Worm (Caenorhabditis elegans) whole organism, L2 larva: Measurements from ENCODE around the gene K10C2.14.

Experiments used
- C34F6.9 ChIP-seq: fragments of 150-350 bp; optimal IDR thresholded peaks from 2 replicates; lab custom pipeline; 2014; ENCODE audit warnings: missing biosample characterization, missing genetic modification characterization
- F13H6.1 ChIP-seq: sonication (generic microtip); optimal IDR thresholded peaks from 2 replicates; lab custom pipeline; 2016; ENCODE audit warnings: missing genetic modification characterization, missing compliant biosample characterization
- R02D3.7 ChIP-seq: fragments of 150-350 bp; optimal IDR thresholded peaks from 2 replicates; lab custom pipeline; 2014; ENCODE audit warnings: missing biosample characterization, missing genetic modification characterization
- Y55F3AM.14 ChIP-seq: fragments of 200-800 bp; sonication (Bioruptor generic); optimal IDR thresholded peaks from 2 replicates; lab custom pipeline; 2018; ENCODE audit warnings: mild to moderate bottlenecking, missing genetic modification characterization, missing compliant biosample characterization
- aly-2 ChIP-seq: fragments of 150-350 bp; optimal IDR thresholded peaks from 2 replicates; lab custom pipeline; 2014; ENCODE audit warnings: missing biosample characterization, missing genetic modification characterization
- ama-1 ChIP-seq: fragments of 150-350 bp; optimal IDR thresholded peaks from 2 replicates; lab custom pipeline; 2018; ENCODE audit warnings: inconsistent platforms
- ceh-16 ChIP-seq: fragments of 150-350 bp; optimal IDR thresholded peaks from 2 replicates; lab custom pipeline; 2014; ENCODE audit warnings: missing biosample characterization, missing genetic modification characterization
- ceh-82 ChIP-seq: fragments of 150-350 bp; optimal IDR thresholded peaks from 2 replicates; lab custom pipeline; 2014; ENCODE audit warnings: missing biosample characterization, missing genetic modification characterization
- crh-2 ChIP-seq: sonication (generic microtip); optimal IDR thresholded peaks from 2 replicates; lab custom pipeline; 2017; ENCODE audit warnings: missing biosample characterization, missing genetic modification characterization
- egl-27 ChIP-seq: sonication (generic microtip); optimal IDR thresholded peaks from 3 replicates; lab custom pipeline; 2017; ENCODE audit warnings: missing biosample characterization, missing genetic modification reagents, missing genetic modification characterization
- elt-1 ChIP-seq: fragments of 150-350 bp; optimal IDR thresholded peaks from 2 replicates; lab custom pipeline; 2014; ENCODE audit warnings: missing biosample characterization, missing genetic modification characterization
- gmeb-1 ChIP-seq: fragments of 150-350 bp; optimal IDR thresholded peaks from 2 replicates; lab custom pipeline; 2014; ENCODE audit warnings: missing biosample characterization, missing genetic modification characterization
- lsy-2 ChIP-seq, 2 experiments: fragments of 150-350 bp in 1 of 2; sonication (generic microtip) in 1 of 2; optimal IDR thresholded peaks; 2 replicates each; lab custom pipeline; 2014 to 2017; ENCODE audit warnings: missing biosample characterization in 2 of 2, missing genetic modification characterization in 2 of 2
- mab-5 ChIP-seq: fragments of 150-350 bp; optimal IDR thresholded peaks from 2 replicates; lab custom pipeline; 2014; ENCODE audit warnings: missing biosample characterization, missing genetic modification characterization
- mbf-1 ChIP-seq: sonication (generic microtip); optimal IDR thresholded peaks from 2 replicates; lab custom pipeline; 2017; ENCODE audit warnings: missing biosample characterization, missing genetic modification characterization
- nhr-12 ChIP-seq: fragments of 150-350 bp; optimal IDR thresholded peaks from 2 replicates; lab custom pipeline; 2014; ENCODE audit warnings: missing biosample characterization, missing genetic modification characterization
- nhr-129 ChIP-seq: fragments of 150-350 bp; optimal IDR thresholded peaks from 2 replicates; lab custom pipeline; 2014; ENCODE audit warnings: missing biosample characterization, missing genetic modification characterization
- nhr-25 ChIP-seq: fragments of 150-350 bp; sonication (generic microtip); optimal IDR thresholded peaks from 3 replicates; lab custom pipeline; 2014; ENCODE audit warnings: missing biosample characterization, missing genetic modification characterization
- nhr-6 ChIP-seq: fragments of 150-350 bp; optimal IDR thresholded peaks from 2 replicates; lab custom pipeline; 2014; ENCODE audit warnings: missing biosample characterization, missing genetic modification characterization
- peb-1 ChIP-seq: fragments of 150-350 bp; optimal IDR thresholded peaks from 2 replicates; lab custom pipeline; 2014; ENCODE audit warnings: missing biosample characterization, missing genetic modification characterization
- sem-4 ChIP-seq: fragments of 150-350 bp; optimal IDR thresholded peaks from 2 replicates; lab custom pipeline; 2014; ENCODE audit warnings: missing biosample characterization, missing genetic modification reagents, missing genetic modification characterization
- skn-1 ChIP-seq: sonication (generic microtip); optimal IDR thresholded peaks from 2 replicates; lab custom pipeline; 2017; ENCODE audit warnings: missing biosample characterization, missing genetic modification characterization
- sma-3 ChIP-seq: sonication (generic microtip); optimal IDR thresholded peaks from 2 replicates; lab custom pipeline; 2016; ENCODE audit warnings: missing genetic modification reagents, missing genetic modification characterization, missing compliant biosample characterization
- snpc-4 ChIP-seq: fragments of 150-350 bp; optimal IDR thresholded peaks from 2 replicates; lab custom pipeline; 2014; ENCODE audit warnings: missing biosample characterization, missing genetic modification characterization
- unc-39 ChIP-seq: fragments of 150-350 bp; optimal IDR thresholded peaks from 2 replicates; lab custom pipeline; 2014; ENCODE audit warnings: missing biosample characterization, missing genetic modification characterization
- unc-55 ChIP-seq: fragments of 150-350 bp; sonication (generic microtip); optimal IDR thresholded peaks from 3 replicates; lab custom pipeline; 2014; ENCODE audit warnings: missing biosample characterization, missing genetic modification reagents, missing genetic modification characterization
- unc-62 ChIP-seq: fragments of 150-350 bp; optimal IDR thresholded peaks from 2 replicates; lab custom pipeline; 2014; ENCODE audit warnings: missing biosample characterization, missing genetic modification reagents, missing genetic modification characterization
- zag-1 ChIP-seq: fragments of 150-350 bp; optimal IDR thresholded peaks from 2 replicates; lab custom pipeline; 2014; ENCODE audit warnings: missing biosample characterization, missing genetic modification characterization
- ztf-1 ChIP-seq: fragments of 200-800 bp; sonication (Bioruptor generic); conservative IDR thresholded peaks from 2 replicates; pipeline ENCODE4 v1.3.6; 2022; ENCODE audit warnings: missing genetic modification characterization, missing compliant biosample characterization
- ztf-11 ChIP-seq: sonication (generic microtip); optimal IDR thresholded peaks from 2 replicates; lab custom pipeline; 2017; ENCODE audit warnings: missing biosample characterization, missing genetic modification characterization

The K10C2.14 gene

ce11 chrX:6405905-6406304, 34.5 kb downstream of the K10C2.14 start:
- TF ChIP-seq egl-27 (tag; lab: Kevin White, UChicago), result no peak
- no peak for TF ChIP-seq elt-1
- TF ChIP-seq Y55F3AM.14 (GFP tag; lab: Kevin White, UChicago), result no peak
- TF ChIP-seq peb-1 (tag; lab: Kevin White, UChicago), result no peak
- no peak for TF ChIP-seq sma-3 (GFP tag; lab: Kevin White, UChicago)
- no peak for TF ChIP-seq mab-5 (tag; lab: Kevin White, UChicago)
- no peak for TF ChIP-seq ama-1 (lab: Kevin White, UChicago)
- TF ChIP-seq nhr-12, result no peak
- no peak for TF ChIP-seq nhr-6 (tag; lab: Kevin White, UChicago)
- TF ChIP-seq zag-1, result no peak
- no peak for TF ChIP-seq snpc-4 (tag; lab: Kevin White, UChicago)
- TF ChIP-seq R02D3.7 (tag; lab: Kevin White, UChicago), result no peak
- TF ChIP-seq sem-4 (tag; lab: Kevin White, UChicago), result no peak

- no peak for TF ChIP-seq gmeb-1 (tag; lab: Kevin White, UChicago)
- no peak for TF ChIP-seq ztf-1 (GFP tag; lab: Robert Waterston, UW)
- TF ChIP-seq Y55F3AM.14 (GFP tag; lab: Kevin White, UChicago), result no peak
- no peak for TF ChIP-seq mbf-1 (tag; lab: Kevin White, UChicago)
- TF ChIP-seq ceh-82 (tag; lab: Kevin White, UChicago), result no peak
- no peak for TF ChIP-seq C34F6.9 (tag; lab: Kevin White, UChicago)
- TF ChIP-seq crh-2 (tag; lab: Kevin White, UChicago), result no peak
- TF ChIP-seq snpc-4 (tag; lab: Kevin White, UChicago), result no peak
- no peak for TF ChIP-seq lsy-2 (tag; optimal IDR thresholded peaks at IDR 0.05; lab: Kevin White, UChicago)
- TF ChIP-seq peb-1 (tag; lab: Kevin White, UChicago), result no peak
- TF ChIP-seq sem-4 (tag; lab: Kevin White, UChicago), result no peak
- TF ChIP-seq nhr-12, result no peak
- TF ChIP-seq nhr-129 (tag; lab: Kevin White, UChicago), result no peak
- no peak for TF ChIP-seq unc-39 (tag; lab: Kevin White, UChicago)
- no peak for TF ChIP-seq nhr-25 (tag; lab: Kevin White, UChicago)
- no peak for TF ChIP-seq unc-55
- no peak for TF ChIP-seq aly-2 (tag; lab: Kevin White, UChicago)
- TF ChIP-seq ceh-16 (tag; lab: Kevin White, UChicago), result no peak
Measured at ce11 chrX:6403122-6403521, 37.2 kb downstream of the K10C2.14 start, which contains the start of gene glt-4. Gene glt-4, plus strand, starts transcription at chrX:6403422.

ce11 chrX:6399450-6399849, 40.9 kb downstream of the K10C2.14 start:
- TF ChIP-seq nhr-129 (tag; lab: Kevin White, UChicago), result no peak
- TF ChIP-seq F13H6.1 (tag; lab: Kevin White, UChicago), result peak; percentile 6
- TF ChIP-seq aly-2 (tag; lab: Kevin White, UChicago), result no peak
- peak; percentile 8 for TF ChIP-seq C34F6.9 (tag; lab: Kevin White, UChicago)
- TF ChIP-seq lsy-2 (tag; optimal IDR thresholded peaks at IDR 0.05; lab: Kevin White, UChicago), result peak in 1 of 2 experiments; percentile 5

- TF ChIP-seq skn-1 (tag; lab: Kevin White, UChicago) (no peak), ztf-11 (tag; lab: Kevin White, UChicago) (no peak), unc-62 (GFP tag; lab: Kevin White, UChicago) (no peak), C34F6.9 (tag; lab: Kevin White, UChicago) (no peak)
Measured at ce11 chrX:6391491-6391890, 48.9 kb downstream of the K10C2.14 start, which contains the start of gene igcm-2. Gene igcm-2, minus strand, starts transcription at chrX:6391591.
